Worm (Caenorhabditis elegans) whole organism, young adult: Measurements from ENCODE around the gene T14B4.5.

Source experiments
- B0336.3 ChIP-seq: fragments of 200-800 bp; sonication (Bioruptor generic); IDR thresholded peaks from 2 replicates; pipeline ENCODE4 v1.3.6; 2022; ENCODE audit warnings: missing genetic modification characterization, missing compliant biosample characterization
- Y67H2A.10 ChIP-seq: fragments of 200-800 bp; sonication (Bioruptor generic); conservative IDR thresholded peaks from 2 replicates; pipeline ENCODE4 v1.3.6; 2022; ENCODE audit warnings: missing genetic modification reagents, missing genetic modification characterization, missing compliant biosample characterization
- dpl-1 ChIP-seq: fragments of 150-350 bp; optimal IDR thresholded peaks from 2 replicates; lab custom pipeline; 2014; ENCODE audit warnings: missing biosample characterization, missing genetic modification reagents, missing genetic modification characterization
- egrh-3 ChIP-seq: fragments of 200-800 bp; sonication (Bioruptor generic); IDR thresholded peaks from 2 replicates; pipeline ENCODE4 v1.3.6; 2022; ENCODE audit warnings: missing genetic modification reagents, missing genetic modification characterization, missing compliant biosample characterization
- nhr-120 ChIP-seq: fragments of 200-800 bp; sonication (Bioruptor generic); IDR thresholded peaks from 2 replicates; pipeline ENCODE4 v1.3.6; 2022; ENCODE audit warnings: missing genetic modification characterization, missing compliant biosample characterization
- nhr-80 ChIP-seq: sonication (generic microtip); optimal IDR thresholded peaks from 2 replicates; lab custom pipeline; 2016; ENCODE audit warnings: missing genetic modification characterization, missing compliant biosample characterization
- snpc-1.1 ChIP-seq: sonication (generic microtip); optimal IDR thresholded peaks from 2 replicates; lab custom pipeline; 2017; ENCODE audit warnings: missing genetic modification characterization, mild to moderate bottlenecking, missing compliant biosample characterization, antibody characterized with exemption, moderate library complexity, missing genotype, missing genetic modification reagents; ENCODE audit not compliant: insufficient read depth
- snpc-4 ChIP-seq, 5 experiments: fragments of 150-350 bp in 1 of 5; sonication (generic microtip) in 4 of 5; optimal IDR thresholded peaks; 2 replicates each; lab custom pipeline; 2014 to 2018; ENCODE audit warnings: missing genetic modification characterization in 5 of 5, missing biosample characterization in 3 of 5, antibody characterized with exemption in 2 of 5, mild to moderate bottlenecking in 2 of 5, missing compliant biosample characterization in 2 of 5, missing genotype in 2 of 5, moderate library complexity in 2 of 5, missing genetic modification reagents in 1 of 5
- sptf-2 ChIP-seq: fragments of 200-800 bp; sonication (Bioruptor generic); optimal IDR thresholded peaks from 2 replicates; lab custom pipeline; 2018; ENCODE audit warnings: mild to moderate bottlenecking, missing genetic modification characterization, missing compliant biosample characterization

DNA sequence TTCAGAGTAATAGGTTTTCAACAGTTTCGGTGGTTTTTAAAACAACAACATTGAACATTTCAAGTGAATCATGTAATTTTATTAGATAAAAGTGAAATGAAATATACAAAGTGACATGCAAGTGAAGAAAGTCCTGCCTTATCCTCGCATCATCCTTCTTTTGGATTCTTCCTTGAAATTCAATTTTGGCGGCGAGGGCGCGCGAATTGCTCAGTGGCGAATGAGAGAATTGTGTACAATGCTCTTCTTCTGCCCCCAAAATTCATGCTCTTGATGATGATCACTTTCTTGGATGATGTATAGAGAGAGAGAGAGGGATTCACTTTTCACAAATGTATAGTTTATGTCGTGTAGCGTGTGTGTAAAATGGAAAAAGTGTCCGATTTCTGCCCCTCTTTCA lies 7.0 kb upstream of the T14B4.5 start:
- TF ChIP-seq sptf-2 (GFP tag; lab: Kevin White, UChicago) (no peak), nhr-120 (GFP tag; lab: Robert Waterston, UW) (no peak), snpc-1.1 (tag; lab: Kevin White, UChicago) (no peak), nhr-80 (no peak), dpl-1 (GFP tag; lab: Kevin White, UChicago) (no peak), Y67H2A.10 (GFP tag; lab: Robert Waterston, UW) (no peak), B0336.3 (GFP tag; lab: Robert Waterston, UW) (no peak), egrh-3 (GFP tag; lab: Robert Waterston, UW) (no peak), snpc-4 (GFP tag; optimal IDR thresholded peaks at IDR 0.05; lab: Kevin White, UChicago) (no peak), snpc-4 (tag; optimal IDR thresholded peaks at IDR 0.05; lab: Kevin White, UChicago) (no peak)
